Fruit fly (Drosophila melanogaster): Measurements from ENCODE around the gene dre4.

dm6 chr3L:1855491-1855890 is 20.6 kb downstream of the dre4 start, which contains the start of gene CNMa:
- TF ChIP-seq CG5204 (GFP tag; optimal IDR thresholded peaks at IDR 0.05): no peak
- TF ChIP-seq CG7101 (tag; optimal IDR thresholded peaks at IDR 0.05): no peak
- TF ChIP-seq Crg-1 (GFP tag; optimal IDR thresholded peaks at IDR 0.05): no peak
- TF ChIP-seq Hr96 (GFP tag; optimal IDR thresholded peaks at IDR 0.05): no peak
- no peak for TF ChIP-seq Clk (GFP tag; optimal IDR thresholded peaks at IDR 0.05)
- TF ChIP-seq bab1 (GFP tag; optimal IDR thresholded peaks at IDR 0.05): no peak
- TF ChIP-seq CG11617 (GFP tag; optimal IDR thresholded peaks at IDR 0.05): no peak
